Worm (Caenorhabditis elegans) whole organism, late embryonic: ENCODE measurements around the gene algn-7.

Experiments used
- Y22D7AL.16 ChIP-seq: sonication (generic microtip); optimal IDR thresholded peaks from 2 replicates; lab custom pipeline; 2016; ENCODE audit warnings: missing genetic modification characterization, missing compliant biosample characterization
- nhr-11 ChIP-seq: fragments of 150-350 bp; optimal IDR thresholded peaks from 2 replicates; lab custom pipeline; 2014; ENCODE audit warnings: missing biosample characterization, missing genetic modification characterization

DNA sequence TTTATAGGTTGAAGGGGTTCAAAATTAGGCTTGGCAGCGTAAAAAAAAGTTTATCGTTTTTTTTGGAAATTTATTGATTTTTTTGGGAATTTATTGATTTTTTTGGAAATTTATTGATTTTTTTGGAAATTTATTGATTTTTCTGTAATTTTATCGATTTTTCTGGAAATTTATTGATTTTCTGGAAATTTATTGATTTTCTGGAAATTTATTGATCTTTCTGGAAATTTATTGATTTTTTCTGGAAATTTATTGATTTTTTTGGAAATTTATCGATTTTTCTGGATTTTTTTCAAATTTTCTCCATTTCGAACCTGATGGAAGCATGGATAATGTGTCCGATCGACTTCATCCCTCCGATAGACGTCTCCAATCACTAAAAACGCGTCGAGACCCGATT lies 29.3 kb downstream of the algn-7 start:
- TF ChIP-seq Y22D7AL.16 (tag; lab: Kevin White, UChicago), result no peak
- no peak for TF ChIP-seq nhr-11 (tag; lab: Kevin White, UChicago)
